Worm (Caenorhabditis elegans): ENCODE data around the gene sdz-27.

DNA sequence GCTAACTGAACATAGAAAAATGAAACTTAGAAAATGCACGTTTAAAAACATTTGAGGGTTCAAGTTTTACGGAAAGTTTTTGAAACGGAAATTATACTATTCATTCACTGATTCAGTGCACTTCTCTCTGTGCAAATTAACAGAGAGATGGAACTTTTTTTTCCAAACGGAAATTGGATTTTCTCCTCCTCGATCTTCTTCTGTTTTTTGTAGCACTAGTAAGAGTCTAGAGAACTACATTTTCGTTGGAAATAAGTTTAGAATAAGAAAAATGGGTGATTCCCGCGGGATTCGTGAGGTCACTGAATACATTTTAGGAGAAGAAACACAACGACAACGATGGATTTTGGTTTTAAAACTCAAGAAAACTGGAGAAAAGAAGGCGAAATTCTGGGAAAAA is 48.9 kb downstream of the sdz-27 start:
- TF ChIP-seq F22D6.2 (tag; optimal IDR thresholded peaks at IDR 0.05) (no peak), let-607 (tag; optimal IDR thresholded peaks at IDR 0.05) (no peak), snpc-4 (GFP tag; optimal IDR thresholded peaks at IDR 0.05) (no peak), snpc-4 (tag; optimal IDR thresholded peaks at IDR 0.05) (no peak), mxl-1 (tag; optimal IDR thresholded peaks at IDR 0.05) (no peak), nfya-1 (tag; optimal IDR thresholded peaks at IDR 0.05; ENCODE audit: borderline replicate concordance, insufficient read depth) (no peak), F52B5.7 (tag; optimal IDR thresholded peaks at IDR 0.05) (no peak), ztf-25 (GFP tag; IDR thresholded peaks at IDR 0.05) (no peak), fkh-3 (tag; optimal IDR thresholded peaks at IDR 0.05) (no peak), ztf-26 (tag; optimal IDR thresholded peaks at IDR 0.05) (no peak), C17E4.6 (GFP tag; IDR thresholded peaks at IDR 0.05) (no peak), attf-5 (GFP tag; optimal IDR thresholded peaks at IDR 0.05) (no peak), pha-4 (tag; optimal IDR thresholded peaks at IDR 0.05) (no peak), let-526 (GFP tag; IDR thresholded peaks at IDR 0.05) (no peak)
